Worm (Caenorhabditis elegans) whole organism, midembryonic: ENCODE results near the gene srh-16.

Source experiments
- T22C8.4 ChIP-seq: fragments of 200-800 bp; sonication (Bioruptor generic); IDR thresholded peaks from 2 replicates; pipeline ENCODE4 v1.3.6; 2022; ENCODE audit warnings: missing genetic modification characterization, missing compliant biosample characterization
- cog-1 ChIP-seq: sonication (generic microtip); optimal IDR thresholded peaks from 2 replicates; lab custom pipeline; 2016; ENCODE audit warnings: missing genetic modification characterization, missing compliant biosample characterization
- flt-1 ChIP-seq: fragments of 200-800 bp; sonication (Bioruptor generic); IDR thresholded peaks from 2 replicates; pipeline ENCODE4 v1.3.6; 2022; ENCODE audit warnings: missing genetic modification characterization, missing compliant biosample characterization
- klf-2 ChIP-seq: fragments of 200-800 bp; sonication (Bioruptor generic); conservative IDR thresholded peaks from 2 replicates; pipeline ENCODE4 v1.3.6; 2022; ENCODE audit warnings: missing genetic modification reagents, missing genetic modification characterization, missing compliant biosample characterization
- med-1 ChIP-seq: sonication (generic microtip); optimal IDR thresholded peaks from 2 replicates; lab custom pipeline; 2017; ENCODE audit warnings: missing genetic modification characterization, mild to moderate bottlenecking, missing compliant biosample characterization, antibody characterized with exemption, missing genetic modification reagents; ENCODE audit not compliant: insufficient read depth
- ref-1 ChIP-seq: fragments of 200-800 bp; sonication (Bioruptor generic); conservative IDR thresholded peaks from 2 replicates; pipeline ENCODE4 v1.3.6; 2022; ENCODE audit warnings: missing genetic modification reagents, missing genetic modification characterization, missing compliant biosample characterization
- tab-1 ChIP-seq: fragments of 200-800 bp; sonication (Bioruptor generic); IDR thresholded peaks from 2 replicates; pipeline ENCODE4 v1.3.6; 2022; ENCODE audit warnings: missing genetic modification characterization, missing compliant biosample characterization
- ztf-23 ChIP-seq: fragments of 200-800 bp; sonication (Bioruptor generic); IDR thresholded peaks from 2 replicates; pipeline ENCODE4 v1.3.6; 2022; ENCODE audit warnings: missing genetic modification reagents, missing genetic modification characterization, missing compliant biosample characterization
- ztf-29 ChIP-seq: fragments of 200-800 bp; sonication (Bioruptor generic); IDR thresholded peaks from 2 replicates; pipeline ENCODE4 v1.3.6; 2022; ENCODE audit warnings: missing genetic modification reagents, missing genetic modification characterization, missing compliant biosample characterization

DNA sequence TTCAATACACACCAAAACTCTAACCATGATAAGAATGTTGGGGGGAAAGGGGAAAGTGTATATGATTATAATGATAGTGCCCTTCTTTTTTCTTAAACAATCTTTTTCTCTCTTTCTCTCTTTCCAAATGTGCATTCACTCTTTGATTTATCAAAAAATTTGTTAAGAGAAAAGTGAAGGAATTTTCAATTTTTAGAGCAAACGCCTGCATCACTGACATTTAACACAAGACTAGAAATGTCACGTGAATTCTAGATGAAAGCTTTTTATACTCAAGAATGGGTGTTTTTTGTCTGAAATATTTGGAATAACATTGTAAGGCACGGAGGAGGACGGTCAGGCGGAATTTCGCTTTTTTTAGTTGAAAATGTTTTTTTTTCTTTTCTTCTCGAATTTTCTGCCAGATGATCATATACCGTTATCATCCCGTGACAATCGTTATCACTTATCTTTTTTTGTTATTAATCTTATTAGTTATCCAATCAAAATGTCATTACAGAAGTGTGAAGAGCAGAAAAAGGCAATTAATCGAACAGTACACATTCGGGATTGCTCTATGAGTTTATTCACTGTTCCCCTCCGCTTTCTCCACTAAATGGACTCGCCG is 10.4 kb downstream of the srh-16 start, which contains the start of the genes frm-7 and F55C5.17:
- TF ChIP-seq T22C8.4 (GFP tag; lab: Robert Waterston, UW) (no peak), ref-1 (GFP tag; lab: Robert Waterston, UW) (no peak), flt-1 (GFP tag; lab: Robert Waterston, UW) (no peak), cog-1 (tag; lab: Kevin White, UChicago) (no peak), ztf-29 (GFP tag; lab: Robert Waterston, UW) (no peak), ztf-23 (no peak), klf-2 (GFP tag; lab: Robert Waterston, UW) (no peak), med-1 (no peak), tab-1 (no peak)
